Worm (Caenorhabditis elegans): ENCODE data around the gene thn-2.

The thn-2 gene

DNA sequence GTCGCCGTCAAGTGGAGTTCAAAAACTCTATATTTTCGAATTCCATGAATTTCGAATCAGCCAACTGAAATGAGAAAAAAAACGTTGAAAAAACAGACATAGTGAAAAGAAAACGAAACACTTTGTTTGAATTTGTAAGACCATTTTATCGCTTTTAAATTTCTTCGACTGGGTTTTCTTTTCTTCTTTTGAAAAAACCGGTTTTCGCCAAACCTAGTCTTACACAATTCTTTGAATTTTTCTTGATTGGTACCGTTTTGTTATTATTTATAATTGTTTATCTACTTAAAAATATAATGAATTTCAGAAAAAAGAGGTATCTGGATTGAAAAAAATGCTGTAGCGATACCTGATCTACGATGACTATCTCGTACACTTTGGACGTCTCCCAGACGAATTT is 33.3 kb upstream of the thn-2 start, which contains the start of gene best-22:
Gene best-22 (plus strand): TSS at position 301 of the 400 bp plus-strand sequence.
- TF ChIP-seq lin-39 (tag; optimal IDR thresholded peaks at IDR 0.05) (no peak), nfya-1 (tag; optimal IDR thresholded peaks at IDR 0.05; ENCODE audit: insufficient read depth) (no peak), sea-2 (GFP tag; optimal IDR thresholded peaks at IDR 0.05) (no peak), nhr-67 (tag; optimal IDR thresholded peaks at IDR 0.05) (no peak), fkh-10 (GFP tag; optimal IDR thresholded peaks at IDR 0.05) (no peak), aly-2 (tag; optimal IDR thresholded peaks at IDR 0.05) (no peak), fos-1 (tag; optimal IDR thresholded peaks at IDR 0.05) (no peak), hmg-11 (tag; optimal IDR thresholded peaks at IDR 0.05) (no peak), jun-1 (tag; optimal IDR thresholded peaks at IDR 0.05) (no peak), nhr-237 (tag; optimal IDR thresholded peaks at IDR 0.05) (no peak), eor-1 (tag; optimal IDR thresholded peaks at IDR 0.05) (no peak), ZK546.5 (tag; optimal IDR thresholded peaks at IDR 0.05) (no peak)

- no peak for TF ChIP-seq nhr-237 (tag; optimal IDR thresholded peaks at IDR 0.05)
- peak; percentile 88 for TF ChIP-seq fkh-10 (GFP tag; optimal IDR thresholded peaks at IDR 0.05)
Observed at ce11 chrIV:12350235-12350634, 32.7 kb upstream of the thn-2 start.

DNA sequence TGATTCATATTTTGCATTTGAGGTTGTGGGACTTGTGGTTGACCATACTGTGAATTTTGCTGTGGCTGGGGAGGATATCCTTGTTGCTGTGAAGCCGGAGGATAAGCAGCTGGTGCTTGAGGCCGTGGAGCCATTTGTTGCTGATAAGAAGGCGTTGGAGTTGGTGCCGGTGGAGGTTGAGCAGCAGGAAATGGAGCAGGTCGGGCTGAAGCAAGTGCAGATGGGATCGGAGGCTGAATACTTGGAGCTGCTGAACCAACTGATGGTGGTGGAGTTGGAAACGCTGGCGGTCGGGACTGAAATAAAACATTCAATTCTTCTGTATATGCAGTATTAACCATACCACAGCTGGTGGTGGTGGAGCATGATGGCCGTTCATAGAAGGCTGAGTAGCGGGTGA is 23.0 kb upstream of the thn-2 start:
- no peak for TF ChIP-seq unc-62 (GFP tag; optimal IDR thresholded peaks at IDR 0.05)
- no peak for TF ChIP-seq nhr-28 (tag; optimal IDR thresholded peaks at IDR 0.05)
- no peak for TF ChIP-seq lsy-12 (tag; optimal IDR thresholded peaks at IDR 0.05)

DNA sequence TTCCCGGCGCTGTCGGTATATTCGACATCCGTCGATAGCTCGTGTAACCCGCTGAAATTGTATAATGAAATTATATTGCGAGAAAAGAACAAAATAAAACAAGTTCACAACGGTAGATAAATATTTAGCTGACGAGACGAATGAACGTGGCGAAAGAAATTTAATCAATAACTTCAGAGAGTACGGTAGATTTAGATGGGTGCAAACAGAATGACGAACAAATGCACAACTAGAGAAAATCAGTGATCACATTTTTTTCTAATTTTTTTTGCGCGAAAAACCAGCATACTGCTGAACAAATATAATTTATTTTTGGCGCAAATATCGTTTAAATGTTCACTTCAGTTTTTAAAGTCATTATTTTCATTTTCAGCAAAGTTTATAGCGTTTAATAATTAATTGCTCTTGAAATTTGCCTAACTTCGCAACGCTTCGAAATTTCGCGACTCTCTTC is 22.2 kb upstream of the thn-2 start, which contains the start of gene sec-24.2:
Gene sec-24.2 (minus strand): TSS at position 51 of the 454 bp plus-strand sequence.
- no peak for TF ChIP-seq mml-1 (tag; optimal IDR thresholded peaks at IDR 0.05)
- no peak for TF ChIP-seq lin-39 (tag; optimal IDR thresholded peaks at IDR 0.05)
- no peak for TF ChIP-seq sea-2 (GFP tag; optimal IDR thresholded peaks at IDR 0.05)
- TF ChIP-seq fos-1 (tag; optimal IDR thresholded peaks at IDR 0.05) = no peak
- no peak for TF ChIP-seq unc-62 (GFP tag; optimal IDR thresholded peaks at IDR 0.05)
- no peak for TF ChIP-seq lin-15B (tag; optimal IDR thresholded peaks at IDR 0.05)
- TF ChIP-seq nhr-25 (tag; optimal IDR thresholded peaks at IDR 0.05) = no peak
- TF ChIP-seq hmg-11 (tag; optimal IDR thresholded peaks at IDR 0.05) = no peak
- TF ChIP-seq jun-1 (tag; optimal IDR thresholded peaks at IDR 0.05) = no peak
- no peak for TF ChIP-seq elt-1 (tag; optimal IDR thresholded peaks at IDR 0.05)
- no peak for TF ChIP-seq elt-2 (tag; optimal IDR thresholded peaks at IDR 0.05)
- TF ChIP-seq ceh-28 (tag; optimal IDR thresholded peaks at IDR 0.05) = no peak
- no peak for TF ChIP-seq nhr-76 (tag; optimal IDR thresholded peaks at IDR 0.05)

- TF ChIP-seq elt-2 (tag; optimal IDR thresholded peaks at IDR 0.05) = peak; percentile 22
- no peak for TF ChIP-seq nhr-28 (tag; optimal IDR thresholded peaks at IDR 0.05)
- TF ChIP-seq ama-1 (optimal IDR thresholded peaks at IDR 0.05) = peak; percentile 28
- no peak for TF ChIP-seq sea-2 (GFP tag; optimal IDR thresholded peaks at IDR 0.05)
- no peak for TF ChIP-seq nhr-67 (tag; optimal IDR thresholded peaks at IDR 0.05)
- peak; percentile 82 for TF ChIP-seq nfya-1 (tag; optimal IDR thresholded peaks at IDR 0.05; ENCODE audit: insufficient read depth)
- TF ChIP-seq lin-15B (tag; optimal IDR thresholded peaks at IDR 0.05) = peak; percentile 41
- peak; percentile 3 for TF ChIP-seq snpc-4 (tag; optimal IDR thresholded peaks at IDR 0.05)
- peak; percentile 7 for TF ChIP-seq pha-4 (tag; optimal IDR thresholded peaks at IDR 0.05)
- no peak for TF ChIP-seq ztf-4 (tag; optimal IDR thresholded peaks at IDR 0.05)
Observed at ce11 chrIV:12361392-12362092, 21.4 kb upstream of the thn-2 start, which contains the start of the genes ccr-4 and ZC518.8. ccr-4 (plus strand) TSS chrIV:12361542. ZC518.8 (minus strand) TSS chrIV:12361908.

DNA sequence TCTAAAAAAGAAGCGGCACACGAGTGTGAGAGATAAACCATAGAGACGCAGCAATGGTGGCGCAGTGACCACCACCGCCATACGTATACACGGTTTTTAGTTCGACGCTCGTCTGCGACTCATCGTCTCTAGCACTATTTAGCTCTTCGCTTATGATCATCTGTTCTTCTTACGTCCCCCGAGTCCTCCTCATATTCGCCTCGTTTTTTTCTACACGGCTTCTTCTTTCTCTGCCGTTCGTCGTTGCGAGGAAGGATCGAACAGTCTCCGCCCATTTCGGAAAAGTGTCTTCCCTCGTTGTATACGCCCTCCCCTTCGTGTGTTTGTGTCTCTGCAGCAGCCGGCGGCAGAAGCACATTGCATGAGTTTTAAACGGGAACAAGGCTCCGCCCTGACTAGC is 18.0 kb upstream of the thn-2 start:
- TF ChIP-seq ztf-4 (tag; optimal IDR thresholded peaks at IDR 0.05) = no peak
- peak; percentile 10 for TF ChIP-seq elt-1 (tag; optimal IDR thresholded peaks at IDR 0.05)
- TF ChIP-seq lin-39 (tag; optimal IDR thresholded peaks at IDR 0.05) = peak; percentile 62
- TF ChIP-seq hmg-11 (tag; optimal IDR thresholded peaks at IDR 0.05) = peak; percentile 76
- TF ChIP-seq nhr-76 (tag; optimal IDR thresholded peaks at IDR 0.05) = no peak
- no peak for TF ChIP-seq nhr-23 (tag; optimal IDR thresholded peaks at IDR 0.05)
- no peak for TF ChIP-seq ama-1 (optimal IDR thresholded peaks at IDR 0.05)
- no peak for TF ChIP-seq unc-62 (GFP tag; optimal IDR thresholded peaks at IDR 0.05)
- TF ChIP-seq snpc-4 (tag; optimal IDR thresholded peaks at IDR 0.05) = peak; percentile 11
- no peak for TF ChIP-seq zag-1 (tag; optimal IDR thresholded peaks at IDR 0.05)
- TF ChIP-seq ceh-9 (tag; optimal IDR thresholded peaks at IDR 0.05) = no peak
- TF ChIP-seq fkh-10 (GFP tag; optimal IDR thresholded peaks at IDR 0.05) = peak; percentile 14
- TF ChIP-seq nfya-1 (tag; optimal IDR thresholded peaks at IDR 0.05; ENCODE audit: insufficient read depth) = peak; percentile 47
- no peak for TF ChIP-seq fos-1 (tag; optimal IDR thresholded peaks at IDR 0.05)

Data from whole organism, L3 larva.